Fruit fly (Drosophila melanogaster) whole organism, embryonic: Measurements from ENCODE around the gene Chro.

Experiments
- Aef1 ChIP-seq: fragments of 200-800 bp; sonication (Bioruptor generic); IDR thresholded peaks from 3 replicates; pipeline ENCODE4 v1.3.6; 2022; ENCODE audit warnings: missing biosample characterization, missing genetic modification characterization
- Atf3 ChIP-seq: fragments of 200-800 bp; sonication (Bioruptor generic); optimal IDR thresholded peaks from 3 replicates; lab custom pipeline; 2016; ENCODE audit warnings: missing biosample characterization, missing genetic modification characterization
- Bdp1 ChIP-seq: fragments of 200-800 bp; sonication (Bioruptor generic); optimal IDR thresholded peaks from 3 replicates; lab custom pipeline; 2016; ENCODE audit warnings: missing biosample characterization, missing genetic modification characterization
- BtbVII ChIP-seq: fragments of 200-800 bp; sonication (Bioruptor generic); optimal IDR thresholded peaks from 3 replicates; lab custom pipeline; 2017; ENCODE audit warnings: missing biosample characterization, mild to moderate bottlenecking, missing genetic modification characterization
- CG10543 ChIP-seq: fragments of 200-800 bp; sonication (Bioruptor generic); optimal IDR thresholded peaks from 3 replicates; lab custom pipeline; 2017; ENCODE audit warnings: missing biosample characterization, mild to moderate bottlenecking, missing genetic modification characterization, moderate library complexity
- CG11093 ChIP-seq: fragments of 200-800 bp; sonication (Bioruptor generic); IDR thresholded peaks from 3 replicates; pipeline ENCODE4 v1.3.6; 2022; ENCODE audit warnings: missing biosample characterization, missing genetic modification characterization
- CG12155 ChIP-seq: fragments of 200-800 bp; sonication (Bioruptor generic); optimal IDR thresholded peaks from 3 replicates; lab custom pipeline; 2016; ENCODE audit warnings: missing biosample characterization, missing genetic modification characterization
- CG13424 ChIP-seq: fragments of 200-800 bp; sonication (Bioruptor generic); optimal IDR thresholded peaks from 2 replicates; lab custom pipeline; 2019; ENCODE audit warnings: missing biosample characterization, mild to moderate bottlenecking, missing genetic modification characterization, moderate library complexity
- CG14014 ChIP-seq: fragments of 200-800 bp; sonication (Bioruptor generic); IDR thresholded peaks from 2 replicates; pipeline ENCODE4 v1.3.6; 2022; ENCODE audit warnings: missing biosample characterization, missing genetic modification characterization
- CG14441 ChIP-seq: fragments of 200-800 bp; sonication (Bioruptor generic); IDR thresholded peaks from 2 replicates; pipeline ENCODE4 v1.3.6; 2022; ENCODE audit warnings: missing biosample characterization, missing genetic modification characterization
- CG14860 ChIP-seq: fragments of 200-800 bp; sonication (Bioruptor generic); IDR thresholded peaks from 3 replicates; pipeline ENCODE4 v1.3.6; 2022; ENCODE audit warnings: missing biosample characterization, missing genetic modification characterization; ENCODE audit not compliant: partially characterized antibody
- CG15601 ChIP-seq: fragments of 200-800 bp; sonication (Bioruptor generic); optimal IDR thresholded peaks from 3 replicates; lab custom pipeline; 2019; ENCODE audit warnings: missing biosample characterization, mild to moderate bottlenecking, missing genetic modification characterization, moderate library complexity
- CG1602 ChIP-seq: fragments of 200-800 bp; sonication (Bioruptor generic); optimal IDR thresholded peaks from 3 replicates; lab custom pipeline; 2016; ENCODE audit warnings: missing biosample characterization, missing genetic modification characterization
- CG17359 ChIP-seq: fragments of 200-800 bp; sonication (Bioruptor generic); optimal IDR thresholded peaks from 3 replicates; lab custom pipeline; 2018; ENCODE audit warnings: missing biosample characterization, mild to moderate bottlenecking, missing genetic modification characterization, moderate library complexity
- CG1832 ChIP-seq: fragments of 200-800 bp; sonication (Bioruptor generic); optimal IDR thresholded peaks from 2 replicates; lab custom pipeline; 2017; ENCODE audit warnings: missing biosample characterization, mild to moderate bottlenecking, missing genetic modification characterization, inconsistent platforms
- CG18619 ChIP-seq: fragments of 200-800 bp; sonication (Bioruptor generic); optimal IDR thresholded peaks from 3 replicates; lab custom pipeline; 2017; ENCODE audit warnings: missing biosample characterization, mild to moderate bottlenecking, missing genetic modification characterization
- CG2120 ChIP-seq: fragments of 200-800 bp; sonication (Bioruptor generic); optimal IDR thresholded peaks from 3 replicates; lab custom pipeline; 2016; ENCODE audit warnings: missing biosample characterization, missing genetic modification characterization
- CG31388 ChIP-seq: fragments of 200-800 bp; sonication (Bioruptor generic); optimal IDR thresholded peaks from 2 replicates; lab custom pipeline; 2016; ENCODE audit warnings: missing biosample characterization, missing genetic modification characterization
- CG6654 ChIP-seq: fragments of 200-800 bp; sonication (Bioruptor generic); optimal IDR thresholded peaks from 2 replicates; lab custom pipeline; 2017; ENCODE audit warnings: missing biosample characterization, mild to moderate bottlenecking, missing genetic modification characterization
- CG6683 ChIP-seq: fragments of 200-800 bp; sonication (Bioruptor generic); optimal IDR thresholded peaks from 2 replicates; lab custom pipeline; 2017; ENCODE audit warnings: missing biosample characterization, mild to moderate bottlenecking, missing genetic modification characterization, missing genetic modification reagents
- CG6689 ChIP-seq: fragments of 200-800 bp; sonication (Bioruptor generic); IDR thresholded peaks from 2 replicates; pipeline ENCODE4 v1.3.6; 2022; ENCODE audit warnings: missing biosample characterization, missing genetic modification characterization
- CG6854 ChIP-seq: fragments of 200-800 bp; sonication (Bioruptor generic); optimal IDR thresholded peaks from 3 replicates; lab custom pipeline; 2017; ENCODE audit warnings: missing biosample characterization, mild to moderate bottlenecking, missing genetic modification characterization
- CG7987 ChIP-seq: fragments of 200-800 bp; sonication (Bioruptor generic); optimal IDR thresholded peaks from 2 replicates; lab custom pipeline; 2018; ENCODE audit warnings: missing biosample characterization, mild to moderate bottlenecking, missing genetic modification characterization, moderate library complexity
- CG8478 ChIP-seq: fragments of >200 bp; optimal IDR thresholded peaks from 2 replicates; lab custom pipeline; 2018
- CG8924 ChIP-seq: fragments of 200-800 bp; optimal IDR thresholded peaks from 3 replicates; lab custom pipeline; 2019; ENCODE audit warnings: missing biosample characterization, mild to moderate bottlenecking, missing genetic modification characterization, moderate library complexity
- Elba2 ChIP-seq: fragments of 200-800 bp; sonication (Bioruptor generic); optimal IDR thresholded peaks from 3 replicates; lab custom pipeline; 2016; ENCODE audit warnings: missing biosample characterization, missing genetic modification characterization
- Lim3 ChIP-seq: fragments of 200-800 bp; sonication (Bioruptor generic); IDR thresholded peaks from 2 replicates; pipeline ENCODE4 v1.3.6; 2022; ENCODE audit warnings: missing biosample characterization, missing genetic modification characterization
- Max ChIP-seq: fragments of 200-800 bp; sonication (Bioruptor generic); optimal IDR thresholded peaks from 2 replicates; lab custom pipeline; 2016; ENCODE audit warnings: missing biosample characterization, mild to moderate bottlenecking, missing genetic modification characterization
- Nf-YB ChIP-seq: fragments of 200-800 bp; sonication (Bioruptor generic); optimal IDR thresholded peaks from 3 replicates; lab custom pipeline; 2019; ENCODE audit warnings: missing biosample characterization, mild to moderate bottlenecking, missing genetic modification characterization, moderate library complexity
- Xbp1 ChIP-seq: fragments of 200-800 bp; sonication (Bioruptor generic); optimal IDR thresholded peaks from 3 replicates; lab custom pipeline; 2016; ENCODE audit warnings: missing biosample characterization, mild to moderate bottlenecking, missing genetic modification characterization
- cg ChIP-seq: fragments of 200-800 bp; sonication (Bioruptor generic); optimal IDR thresholded peaks from 3 replicates; lab custom pipeline; 2019; ENCODE audit warnings: missing biosample characterization, mild to moderate bottlenecking, missing genetic modification characterization, moderate library complexity
- chm ChIP-seq: fragments of 200-800 bp; sonication (Bioruptor generic); IDR thresholded peaks from 2 replicates; pipeline ENCODE4 v1.3.6; 2022; ENCODE audit warnings: missing biosample characterization, missing genetic modification characterization
- dimm ChIP-seq: fragments of 200-800 bp; sonication (Bioruptor generic); IDR thresholded peaks from 2 replicates; pipeline ENCODE4 v1.3.6; 2022; ENCODE audit warnings: missing biosample characterization, missing genetic modification characterization
- ems ChIP-seq: fragments of 200-800 bp; sonication (Bioruptor generic); optimal IDR thresholded peaks from 3 replicates; lab custom pipeline; 2016; ENCODE audit warnings: missing biosample characterization, missing genetic modification characterization
- gt ChIP-seq: fragments of 200-800 bp; sonication (Bioruptor generic); IDR thresholded peaks from 2 replicates; pipeline ENCODE4 v1.3.6; 2022; ENCODE audit warnings: missing biosample characterization, missing genetic modification characterization
- ind ChIP-seq: fragments of 200-800 bp; sonication (Bioruptor generic); optimal IDR thresholded peaks from 3 replicates; lab custom pipeline; 2016; ENCODE audit warnings: missing biosample characterization, missing genetic modification characterization
- insv ChIP-seq, 2 experiments: fragments of 200-800 bp; sonication (Bioruptor generic); optimal IDR thresholded peaks; 3 replicates each; lab custom pipeline; 2016 to 2018; ENCODE audit warnings: missing biosample characterization in 2 of 2, missing genetic modification characterization in 2 of 2
- ken ChIP-seq: fragments of 200-800 bp; sonication (Bioruptor generic); IDR thresholded peaks from 3 replicates; pipeline ENCODE4 v1.3.6; 2022; ENCODE audit warnings: missing biosample characterization, missing genetic modification characterization
- lbe ChIP-seq: fragments of 200-800 bp; sonication (Bioruptor generic); optimal IDR thresholded peaks from 2 replicates; lab custom pipeline; 2016; ENCODE audit warnings: missing biosample characterization, mild to moderate bottlenecking, missing genetic modification characterization
- lilli ChIP-seq: fragments of 200-800 bp; sonication (Bioruptor generic); optimal IDR thresholded peaks from 3 replicates; lab custom pipeline; 2016; ENCODE audit warnings: missing biosample characterization, missing genetic modification characterization
- lola ChIP-seq, 3 experiments: fragments of >200 bp in 2 of 3; fragments of 200-800 bp in 1 of 3; sonication (Bioruptor generic) in 1 of 3; optimal IDR thresholded peaks; 2 replicates each; lab custom pipeline; 2017 to 2019; ENCODE audit warnings: missing biosample characterization in 3 of 3, missing genetic modification characterization in 3 of 3, mild to moderate bottlenecking in 1 of 3, moderate library complexity in 1 of 3
- mld ChIP-seq: fragments of 200-800 bp; sonication (Bioruptor generic); IDR thresholded peaks from 3 replicates; pipeline ENCODE4 v1.3.6; 2022; ENCODE audit warnings: missing biosample characterization, missing genetic modification characterization; ENCODE audit not compliant: partially characterized antibody
- nerfin-2 ChIP-seq: fragments of 200-800 bp; sonication (Bioruptor generic); IDR thresholded peaks from 2 replicates; pipeline ENCODE4 v1.3.6; 2022; ENCODE audit warnings: missing biosample characterization, missing genetic modification characterization; ENCODE audit not compliant: partially characterized antibody
- pros ChIP-seq: fragments of 200-800 bp; sonication (Bioruptor generic); optimal IDR thresholded peaks from 3 replicates; lab custom pipeline; 2019; ENCODE audit warnings: missing biosample characterization, mild to moderate bottlenecking, missing genetic modification characterization, moderate library complexity
- schlank ChIP-seq: fragments of 200-800 bp; sonication (Bioruptor generic); optimal IDR thresholded peaks from 2 replicates; lab custom pipeline; 2018; ENCODE audit warnings: missing biosample characterization, mild to moderate bottlenecking, missing genetic modification characterization
- sim ChIP-seq: fragments of 200-800 bp; sonication (Bioruptor generic); IDR thresholded peaks from 2 replicates; pipeline ENCODE4 v1.3.6; 2022; ENCODE audit warnings: missing biosample characterization, missing genetic modification characterization
- slp2 ChIP-seq: fragments of 200-800 bp; sonication (Bioruptor generic); optimal IDR thresholded peaks from 2 replicates; lab custom pipeline; 2016; ENCODE audit warnings: missing biosample characterization, missing genetic modification characterization
- sqz ChIP-seq: fragments of 200-800 bp; sonication (Bioruptor generic); optimal IDR thresholded peaks from 3 replicates; lab custom pipeline; 2018; ENCODE audit warnings: missing biosample characterization, mild to moderate bottlenecking, missing genetic modification characterization
- stwl ChIP-seq: fragments of 200-800 bp; sonication (Bioruptor generic); optimal IDR thresholded peaks from 3 replicates; lab custom pipeline; 2018; ENCODE audit warnings: missing biosample characterization, mild to moderate bottlenecking, missing genetic modification characterization, moderate library complexity
- vvl ChIP-seq: fragments of 200-800 bp; sonication (Bioruptor generic); IDR thresholded peaks from 2 replicates; pipeline ENCODE4 v1.3.6; 2022; ENCODE audit warnings: missing biosample characterization, missing genetic modification characterization
- zfh1 ChIP-seq: fragments of 200-800 bp; sonication (Bioruptor generic); IDR thresholded peaks from 3 replicates; pipeline ENCODE4 v1.3.6; 2022; ENCODE audit warnings: missing biosample characterization, missing genetic modification characterization

Gene Chro

DNA sequence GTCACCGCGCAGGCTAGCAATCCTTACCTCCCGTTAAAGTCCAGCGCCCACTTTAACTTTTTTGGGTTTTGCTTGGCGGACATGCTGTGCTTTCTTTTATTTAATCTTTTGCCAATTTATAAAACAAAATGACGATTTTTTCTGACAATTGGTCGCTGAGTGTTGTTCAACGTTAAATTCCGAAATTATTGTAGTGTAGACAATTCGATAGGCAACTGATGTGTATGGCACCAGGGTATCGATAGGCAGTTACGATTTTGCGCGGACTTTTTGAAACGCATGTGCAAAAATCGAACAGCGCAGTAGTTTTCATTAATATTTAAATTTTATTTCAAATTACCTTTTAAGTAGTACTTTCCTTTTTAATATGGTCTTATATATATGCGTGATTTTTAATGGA, 10.7 kb downstream of the Chro start, which contains the start of gene EMC4 (continued):
- TF ChIP-seq CG17359 (tag; lab: Kevin White, UChicago) (peak; percentile 35), CG14860 (peak; percentile 63; the same call in 2 of the 3 replicates), insv (GFP tag; optimal IDR thresholded peaks at IDR 0.05; lab: Kevin White, UChicago) (no peak), Aef1 (GFP tag; lab: Robert Waterston, UW) (no peak), CG2120 (GFP tag; lab: Kevin White, UChicago) (peak; percentile 76), BtbVII (no peak), Xbp1 (GFP tag; lab: Kevin White, UChicago) (peak; percentile 57), CG13424 (tag; lab: Kevin White, UChicago) (peak; percentile 7), Bdp1 (no peak), nerfin-2 (GFP tag; lab: Robert Waterston, UW) (peak; percentile 40; the same call in 1 of the 2 replicates), CG18619 (GFP tag; lab: Kevin White, UChicago) (peak; percentile 7), vvl (GFP tag; lab: Robert Waterston, UW) (peak; percentile 74), Lim3 (GFP tag; lab: Robert Waterston, UW) (no peak), sqz (GFP tag; lab: Kevin White, UChicago) (peak; percentile 21), lilli (peak; percentile 74), lbe (GFP tag; lab: Kevin White, UChicago) (peak; percentile 80), CG6689 (GFP tag; lab: Robert Waterston, UW) (no peak), Elba2 (GFP tag; lab: Kevin White, UChicago) (peak; percentile 47), CG1832 (GFP tag; lab: Kevin White, UChicago) (no peak), ind (peak; percentile 46), slp2 (peak; percentile 2), ems (GFP tag; lab: Kevin White, UChicago) (peak; percentile 44), mld (GFP tag; lab: Robert Waterston, UW) (no peak), CG15601 (tag; lab: Kevin White, UChicago) (no peak), Nf-YB (GFP tag; lab: Kevin White, UChicago) (no peak), schlank (tag; lab: Kevin White, UChicago) (no peak), CG10543 (GFP tag; lab: Kevin White, UChicago) (no peak), CG8478 (no peak), CG31388 (no peak), CG6854 (GFP tag; lab: Kevin White, UChicago) (peak; percentile 4), CG11093 (GFP tag; lab: Robert Waterston, UW) (no peak), CG14441 (GFP tag; lab: Robert Waterston, UW) (no peak), ken (no peak; the same call in 2 of the 3 replicates), CG6654 (GFP tag; lab: Kevin White, UChicago) (no peak), CG8924 (tag; lab: Kevin White, UChicago) (peak; percentile 56), gt (no peak), sim (GFP tag; lab: Robert Waterston, UW) (no peak), Max (GFP tag; lab: Kevin White, UChicago) (peak; percentile 6), cg (GFP tag; lab: Kevin White, UChicago) (no peak), CG1602 (no peak), stwl (peak; percentile 90), CG14014 (GFP tag; lab: Robert Waterston, UW) (peak; percentile 44; the same call in 1 of the 2 replicates), CG7987 (GFP tag; lab: Kevin White, UChicago) (peak; percentile 44), chm (GFP tag; lab: Robert Waterston, UW) (no peak; the same call in 1 of the 2 replicates), lola (GFP tag; optimal IDR thresholded peaks at IDR 0.05; lab: Kevin White, UChicago) (no peak), Atf3 (GFP tag; lab: Kevin White, UChicago) (no peak), dimm (GFP tag; lab: Robert Waterston, UW) (no peak), CG6683 (GFP tag; lab: Kevin White, UChicago) (peak; percentile 43), zfh1 (GFP tag; lab: Robert Waterston, UW) (peak; percentile 59; the same call in 1 of the 3 replicates), CG12155 (GFP tag; lab: Kevin White, UChicago) (peak; percentile 40), pros (GFP tag; lab: Kevin White, UChicago) (no peak)
